Worm (Caenorhabditis elegans) whole organism, mixed stage, embryonic: ENCODE results near the gene C02F5.5.

Source experiments
- M03D4.4 ChIP-seq: sonication (generic microtip); optimal IDR thresholded peaks from 2 replicates; lab custom pipeline; 2017; ENCODE audit warnings: mild to moderate bottlenecking, missing genetic modification characterization, missing compliant biosample characterization
- bed-3 ChIP-seq: fragments of 200-800 bp; sonication (Bioruptor generic); optimal IDR thresholded peaks from 3 replicates; lab custom pipeline; 2018; ENCODE audit warnings: mild to moderate bottlenecking, missing genetic modification characterization, moderate library complexity, missing compliant biosample characterization
- blmp-1 ChIP-seq: fragments of 150-350 bp; optimal IDR thresholded peaks from 2 replicates; lab custom pipeline; 2014; ENCODE audit warnings: missing biosample characterization, missing genetic modification characterization
- ceh-39 ChIP-seq: fragments of 150-350 bp; optimal IDR thresholded peaks from 2 replicates; lab custom pipeline; 2014; ENCODE audit warnings: missing biosample characterization, missing genetic modification characterization
- ceh-43 ChIP-seq: fragments of 200-800 bp; sonication (Bioruptor generic); optimal IDR thresholded peaks from 2 replicates; lab custom pipeline; 2018; ENCODE audit warnings: mild to moderate bottlenecking, missing genetic modification characterization, moderate library complexity, missing compliant biosample characterization
- ceh-83 ChIP-seq: fragments of 200-800 bp; sonication (Bioruptor generic); optimal IDR thresholded peaks from 2 replicates; lab custom pipeline; 2018; ENCODE audit warnings: mild to moderate bottlenecking, missing genetic modification characterization, missing compliant biosample characterization
- ces-1 ChIP-seq: fragments of 150-350 bp; optimal IDR thresholded peaks from 2 replicates; lab custom pipeline; 2014; ENCODE audit warnings: missing biosample characterization, missing genetic modification reagents, missing genetic modification characterization
- cnd-1 ChIP-seq: fragments of 200-800 bp; sonication (Bioruptor generic); optimal IDR thresholded peaks from 2 replicates; lab custom pipeline; 2018; ENCODE audit warnings: mild to moderate bottlenecking, missing genetic modification characterization, missing compliant biosample characterization
- drap-1 ChIP-seq: fragments of 200-800 bp; sonication (Bioruptor generic); optimal IDR thresholded peaks from 3 replicates; lab custom pipeline; 2018; ENCODE audit warnings: mild to moderate bottlenecking, missing genetic modification characterization, missing compliant biosample characterization
- elt-3 ChIP-seq: fragments of 150-350 bp; optimal IDR thresholded peaks from 2 replicates; lab custom pipeline; 2014; ENCODE audit warnings: missing biosample characterization, missing genetic modification characterization
- flh-1 ChIP-seq: fragments of 200-800 bp; sonication (Bioruptor generic); optimal IDR thresholded peaks from 2 replicates; lab custom pipeline; 2018; ENCODE audit warnings: mild to moderate bottlenecking, missing genetic modification characterization, moderate library complexity, missing compliant biosample characterization
- ham-2 ChIP-seq: fragments of 200-800 bp; sonication (Bioruptor generic); optimal IDR thresholded peaks from 2 replicates; lab custom pipeline; 2018; ENCODE audit warnings: mild to moderate bottlenecking, missing genetic modification characterization, missing compliant biosample characterization
- hlh-1 ChIP-seq: fragments of 150-350 bp; optimal IDR thresholded peaks from 2 replicates; lab custom pipeline; 2014; ENCODE audit warnings: missing biosample characterization, missing genetic modification reagents, missing genetic modification characterization
- lin-32 ChIP-seq: fragments of 200-800 bp; sonication (Bioruptor generic); optimal IDR thresholded peaks from 2 replicates; lab custom pipeline; 2018; ENCODE audit warnings: mild to moderate bottlenecking, missing genetic modification characterization, missing compliant biosample characterization
- lsy-2 ChIP-seq: fragments of 150-350 bp; optimal IDR thresholded peaks from 2 replicates; lab custom pipeline; 2014; ENCODE audit warnings: missing biosample characterization, missing genetic modification characterization
- mep-1 ChIP-seq: fragments of 150-350 bp; optimal IDR thresholded peaks from 2 replicates; lab custom pipeline; 2017; ENCODE audit warnings: missing biosample characterization, missing genetic modification reagents, missing genetic modification characterization, inconsistent platforms
- mls-2 ChIP-seq: sonication (generic microtip); optimal IDR thresholded peaks from 2 replicates; lab custom pipeline; 2016; ENCODE audit warnings: mild to moderate bottlenecking, missing genetic modification characterization, moderate library complexity, missing compliant biosample characterization
- nhr-12 ChIP-seq: fragments of 150-350 bp; optimal IDR thresholded peaks from 2 replicates; lab custom pipeline; 2014; ENCODE audit warnings: missing biosample characterization, missing genetic modification characterization
- nhr-2 ChIP-seq: fragments of 150-350 bp; optimal IDR thresholded peaks from 2 replicates; lab custom pipeline; 2014; ENCODE audit warnings: missing biosample characterization, missing genetic modification characterization
- nhr-237 ChIP-seq: fragments of 150-350 bp; optimal IDR thresholded peaks from 2 replicates; lab custom pipeline; 2014; ENCODE audit warnings: missing biosample characterization, missing genetic modification characterization
- nhr-28 ChIP-seq: fragments of 150-350 bp; optimal IDR thresholded peaks from 2 replicates; lab custom pipeline; 2014; ENCODE audit warnings: missing biosample characterization, missing genetic modification characterization
- nhr-76 ChIP-seq: sonication (generic microtip); optimal IDR thresholded peaks from 2 replicates; lab custom pipeline; 2017; ENCODE audit warnings: missing biosample characterization, missing genetic modification characterization
- pha-4 ChIP-seq: fragments of 150-350 bp; optimal IDR thresholded peaks from 2 replicates; lab custom pipeline; 2018; ENCODE audit warnings: missing biosample characterization, missing genetic modification reagents, missing genetic modification characterization
- sem-2 ChIP-seq: fragments of 200-800 bp; sonication (Bioruptor generic); optimal IDR thresholded peaks from 2 replicates; lab custom pipeline; 2018; ENCODE audit warnings: mild to moderate bottlenecking, missing genetic modification characterization, missing compliant biosample characterization
- sptf-1 ChIP-seq: sonication (generic microtip); optimal IDR thresholded peaks from 2 replicates; lab custom pipeline; 2017; ENCODE audit warnings: mild to moderate bottlenecking, missing genetic modification characterization, moderate library complexity, missing compliant biosample characterization
- tbx-8 ChIP-seq: fragments of 200-800 bp; sonication (Bioruptor generic); optimal IDR thresholded peaks from 2 replicates; lab custom pipeline; 2018; ENCODE audit warnings: mild to moderate bottlenecking, missing genetic modification characterization, moderate library complexity, missing compliant biosample characterization
- unc-39 ChIP-seq: fragments of 150-350 bp; optimal IDR thresholded peaks from 2 replicates; lab custom pipeline; 2014; ENCODE audit warnings: missing biosample characterization, missing genetic modification characterization
- unc-62 ChIP-seq: fragments of 150-350 bp; optimal IDR thresholded peaks from 2 replicates; lab custom pipeline; 2014; ENCODE audit warnings: missing biosample characterization, missing genetic modification reagents, missing genetic modification characterization
- zip-8 ChIP-seq: fragments of 150-350 bp; optimal IDR thresholded peaks from 2 replicates; lab custom pipeline; 2014; ENCODE audit warnings: missing biosample characterization, missing genetic modification characterization

Gene C02F5.5

ce11 chrIII:8254938-8255337, 19.0 kb downstream of the C02F5.5 start, which contains the start of gene F09G8.5:
TSS of gene F09G8.5 (plus strand) at chrIII:8254975.
- TF ChIP-seq cnd-1 (tag; lab: Kevin White, UChicago) (no peak), hlh-1 (tag; lab: Kevin White, UChicago) (no peak), nhr-2 (no peak), ces-1 (no peak), tbx-8 (GFP tag; lab: Kevin White, UChicago) (no peak), bed-3 (GFP tag; lab: Kevin White, UChicago) (no peak), drap-1 (GFP tag; lab: Kevin White, UChicago) (no peak), unc-39 (tag; lab: Kevin White, UChicago) (no peak), lin-32 (GFP tag; lab: Kevin White, UChicago) (no peak), blmp-1 (tag; lab: Kevin White, UChicago) (no peak), mls-2 (tag; lab: Kevin White, UChicago) (no peak), elt-3 (tag; lab: Kevin White, UChicago) (no peak), sptf-1 (tag; lab: Kevin White, UChicago) (no peak), flh-1 (GFP tag; lab: Kevin White, UChicago) (no peak), unc-62 (no peak), nhr-76 (no peak)

DNA sequence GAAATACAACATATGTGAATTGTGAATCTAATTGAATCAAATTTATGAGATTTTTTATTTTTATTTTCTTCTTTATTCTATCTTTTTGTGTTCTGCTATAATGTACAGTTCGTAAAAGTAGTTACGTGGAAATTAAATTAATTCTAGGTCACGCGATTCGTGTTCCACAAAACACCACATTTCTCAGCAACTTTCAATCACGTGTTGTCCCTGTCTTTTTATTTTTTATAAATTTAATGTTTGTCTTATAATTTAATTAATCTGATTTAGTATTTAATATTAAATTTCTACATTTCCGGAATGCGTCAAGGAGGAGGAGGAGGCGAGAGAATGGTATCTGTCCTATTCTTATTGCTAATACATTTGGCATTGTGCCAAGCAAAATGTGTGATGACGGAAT, 22.1 kb downstream of the C02F5.5 start, which contains the start of gene ncr-2:
Gene ncr-2, plus strand, starts transcription at position 301 of the 400 bp plus-strand sequence.
- TF ChIP-seq nhr-28 (tag; lab: Kevin White, UChicago) = no peak
- TF ChIP-seq ceh-43 (GFP tag; lab: Kevin White, UChicago) = no peak
- TF ChIP-seq pha-4 (tag; lab: Kevin White, UChicago) = no peak
- TF ChIP-seq ceh-39 = no peak
- TF ChIP-seq sptf-1 (tag; lab: Kevin White, UChicago) = no peak
- no peak for TF ChIP-seq drap-1 (GFP tag; lab: Kevin White, UChicago)
- no peak for TF ChIP-seq ces-1
- no peak for TF ChIP-seq zip-8 (tag; lab: Kevin White, UChicago)
- TF ChIP-seq elt-3 (tag; lab: Kevin White, UChicago) = no peak
- no peak for TF ChIP-seq hlh-1 (tag; lab: Kevin White, UChicago)
- no peak for TF ChIP-seq ceh-83 (GFP tag; lab: Kevin White, UChicago)
- TF ChIP-seq nhr-237 = no peak
- TF ChIP-seq lsy-2 (tag; lab: Kevin White, UChicago) = no peak
- no peak for TF ChIP-seq ham-2

- TF ChIP-seq cnd-1 (tag; lab: Kevin White, UChicago) = no peak
Measured at ce11 chrIII:8262599-8262998, 26.6 kb downstream of the C02F5.5 start.

DNA sequence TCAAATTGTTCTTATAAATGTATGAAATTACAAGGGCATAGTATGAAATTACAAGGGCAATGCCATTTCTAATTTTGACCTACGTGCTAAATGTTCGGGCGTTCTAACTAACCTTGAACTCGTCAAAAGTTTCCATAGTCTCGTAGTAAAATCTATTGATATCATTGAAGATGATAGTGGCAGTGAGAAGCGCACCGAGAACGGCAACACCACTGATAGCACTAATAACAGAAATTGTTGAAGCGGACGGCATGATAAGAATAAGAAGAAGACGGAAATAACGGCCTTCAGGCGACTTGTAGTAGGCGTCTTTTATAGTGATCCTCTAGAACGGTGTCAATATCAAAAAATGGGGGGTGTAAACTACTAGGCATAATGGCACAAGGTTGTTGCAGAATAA, 27.4 kb downstream of the C02F5.5 start, which contains the start of gene col-91:
Gene col-91, minus strand, starts transcription at position 288 of the 400 bp plus-strand sequence.
- TF ChIP-seq bed-3 (GFP tag; lab: Kevin White, UChicago) = no peak
- no peak for TF ChIP-seq nhr-76
- TF ChIP-seq zip-8 (tag; lab: Kevin White, UChicago) = no peak
- no peak for TF ChIP-seq unc-39 (tag; lab: Kevin White, UChicago)
- no peak for TF ChIP-seq lin-32 (GFP tag; lab: Kevin White, UChicago)
- no peak for TF ChIP-seq tbx-8 (GFP tag; lab: Kevin White, UChicago)
- no peak for TF ChIP-seq nhr-28 (tag; lab: Kevin White, UChicago)
- no peak for TF ChIP-seq drap-1 (GFP tag; lab: Kevin White, UChicago)
- no peak for TF ChIP-seq sem-2 (GFP tag; lab: Kevin White, UChicago)
- no peak for TF ChIP-seq nhr-12 (tag; lab: Kevin White, UChicago)
- no peak for TF ChIP-seq sptf-1 (tag; lab: Kevin White, UChicago)
- no peak for TF ChIP-seq mls-2 (tag; lab: Kevin White, UChicago)
- TF ChIP-seq M03D4.4 = no peak
- TF ChIP-seq nhr-2 = no peak

DNA sequence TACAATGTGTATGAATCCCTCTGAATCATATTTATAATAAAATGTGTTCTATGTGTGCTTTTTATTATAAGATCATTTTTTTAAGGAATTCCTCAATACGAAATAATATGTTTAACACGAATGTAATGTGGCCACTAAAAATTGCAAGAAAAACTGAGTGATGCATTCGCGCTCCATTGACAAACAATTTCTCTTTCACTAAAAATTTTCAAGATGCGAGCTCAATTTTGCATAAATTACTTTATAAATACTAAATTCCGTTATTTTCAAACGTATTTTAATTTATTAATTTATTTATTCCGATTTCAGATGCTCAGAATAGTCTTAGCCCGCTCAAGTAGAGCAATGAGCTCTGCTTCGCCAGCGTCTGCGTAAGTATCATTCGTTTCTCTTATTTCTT, 29.8 kb downstream of the C02F5.5 start, which contains the start of gene mrps-9:
Gene mrps-9, plus strand, starts transcription at position 310 of the 400 bp plus-strand sequence.
- TF ChIP-seq ceh-83 (GFP tag; lab: Kevin White, UChicago) (peak; percentile 58), sptf-1 (tag; lab: Kevin White, UChicago) (no peak), blmp-1 (tag; lab: Kevin White, UChicago) (peak; percentile 0)

DNA sequence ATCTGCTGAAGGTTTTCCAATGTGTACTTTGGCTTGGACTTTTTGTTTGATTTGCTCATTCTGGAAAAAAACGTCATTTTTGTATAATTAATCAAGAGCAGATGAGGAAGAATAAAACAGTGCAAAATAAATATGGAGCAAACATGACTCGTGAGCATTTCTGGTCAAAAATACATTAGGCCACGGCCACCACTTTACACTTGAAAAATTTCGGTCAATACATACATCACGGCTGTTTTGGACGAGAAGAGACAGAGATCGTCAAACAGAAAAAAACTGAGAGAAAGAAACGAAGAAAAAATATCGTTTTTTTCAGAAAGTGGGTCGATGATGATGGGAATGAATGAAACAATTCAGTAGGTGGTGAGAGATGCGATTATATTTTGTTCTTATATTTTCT, 32.3 kb downstream of the C02F5.5 start, which contains the start of the genes F09G8.7 and crn-7:
Gene F09G8.7, minus strand, starts transcription at position 60 of the 400 bp plus-strand sequence.
Gene crn-7, plus strand, starts transcription at position 236 of the 400 bp plus-strand sequence.
- peak; percentile 2 for TF ChIP-seq mep-1 (tag; lab: Kevin White, UChicago)
- no peak for TF ChIP-seq flh-1 (GFP tag; lab: Kevin White, UChicago)
